Worm (Caenorhabditis elegans) whole organism, late embryonic: ENCODE results near the gene htas-1.

Experiments used
- K09A11.1 ChIP-seq: sonication (generic microtip); optimal IDR thresholded peaks from 2 replicates; lab custom pipeline; 2017; ENCODE audit warnings: antibody characterized with exemption, mild to moderate bottlenecking, missing genetic modification characterization, missing compliant biosample characterization; ENCODE audit not compliant: insufficient read depth
- ceh-14 ChIP-seq: sonication (generic microtip); optimal IDR thresholded peaks from 2 replicates; lab custom pipeline; 2016; ENCODE audit warnings: missing genotype, missing genetic modification characterization, missing compliant biosample characterization
- ceh-19 ChIP-seq: fragments of 200-800 bp; sonication (Bioruptor generic); optimal IDR thresholded peaks from 2 replicates; lab custom pipeline; 2018; ENCODE audit warnings: mild to moderate bottlenecking, missing genetic modification characterization, missing compliant biosample characterization
- ceh-2 ChIP-seq: sonication (generic microtip); optimal IDR thresholded peaks from 2 replicates; lab custom pipeline; 2016; ENCODE audit warnings: missing genotype, missing genetic modification characterization, missing compliant biosample characterization
- ceh-30 ChIP-seq: fragments of 150-350 bp; optimal IDR thresholded peaks from 2 replicates; lab custom pipeline; 2014; ENCODE audit warnings: missing biosample characterization, missing genetic modification characterization
- ceh-34 ChIP-seq: sonication (generic microtip); optimal IDR thresholded peaks from 2 replicates; lab custom pipeline; 2016; ENCODE audit warnings: mild to moderate bottlenecking, missing genetic modification characterization, missing compliant biosample characterization
- ceh-6 ChIP-seq: fragments of 200-800 bp; sonication (Bioruptor generic); optimal IDR thresholded peaks from 2 replicates; lab custom pipeline; 2018; ENCODE audit warnings: mild to moderate bottlenecking, missing genetic modification characterization, missing compliant biosample characterization
- ceh-9 ChIP-seq: sonication (generic microtip); optimal IDR thresholded peaks from 2 replicates; lab custom pipeline; 2016; ENCODE audit warnings: mild to moderate bottlenecking, missing genetic modification characterization, inconsistent platforms, missing compliant biosample characterization
- dmd-4 ChIP-seq: sonication (generic microtip); optimal IDR thresholded peaks from 2 replicates; lab custom pipeline; 2016; ENCODE audit warnings: borderline replicate concordance, missing genetic modification characterization, missing compliant biosample characterization
- elt-2 ChIP-seq: sonication (generic microtip); optimal IDR thresholded peaks from 2 replicates; lab custom pipeline; 2016; ENCODE audit warnings: missing genetic modification reagents, missing genetic modification characterization, missing compliant biosample characterization
- elt-4 ChIP-seq: sonication (generic microtip); optimal IDR thresholded peaks from 2 replicates; lab custom pipeline; 2016; ENCODE audit warnings: missing genetic modification characterization, missing compliant biosample characterization
- eyg-1 ChIP-seq: sonication (generic microtip); optimal IDR thresholded peaks from 2 replicates; lab custom pipeline; 2016; ENCODE audit warnings: missing genotype, missing genetic modification characterization, missing compliant biosample characterization
- fax-1 ChIP-seq: sonication (generic microtip); optimal IDR thresholded peaks from 2 replicates; lab custom pipeline; 2016; ENCODE audit warnings: missing genotype, missing genetic modification characterization, missing compliant biosample characterization
- fkh-10 ChIP-seq: fragments of 150-350 bp; optimal IDR thresholded peaks from 2 replicates; lab custom pipeline; 2014; ENCODE audit warnings: missing biosample characterization, missing genetic modification reagents, missing genetic modification characterization
- fkh-6 ChIP-seq: sonication (generic microtip); optimal IDR thresholded peaks from 2 replicates; lab custom pipeline; 2016; ENCODE audit warnings: missing genetic modification characterization, missing compliant biosample characterization
- hlh-13 ChIP-seq: fragments of 200-800 bp; sonication (Bioruptor generic); optimal IDR thresholded peaks from 2 replicates; lab custom pipeline; 2018; ENCODE audit warnings: mild to moderate bottlenecking, missing genetic modification characterization, missing compliant biosample characterization
- hlh-15 ChIP-seq: sonication (generic microtip); optimal IDR thresholded peaks from 2 replicates; lab custom pipeline; 2016; ENCODE audit warnings: missing genetic modification characterization, missing compliant biosample characterization
- hlh-30 ChIP-seq: sonication (generic microtip); optimal IDR thresholded peaks from 2 replicates; lab custom pipeline; 2017; ENCODE audit warnings: antibody characterized with exemption, missing genetic modification characterization, missing compliant biosample characterization; ENCODE audit not compliant: insufficient read depth
- hlh-8 ChIP-seq: sonication (generic microtip); optimal IDR thresholded peaks from 2 replicates; lab custom pipeline; 2016; ENCODE audit warnings: missing genotype, missing genetic modification characterization, missing compliant biosample characterization
- lin-11 ChIP-seq: fragments of 200-800 bp; sonication (Bioruptor generic); optimal IDR thresholded peaks from 2 replicates; lab custom pipeline; 2018; ENCODE audit warnings: mild to moderate bottlenecking, missing genetic modification characterization, missing compliant biosample characterization
- nfya-1 ChIP-seq: sonication (generic microtip); optimal IDR thresholded peaks from 2 replicates; lab custom pipeline; 2017; ENCODE audit warnings: missing genetic modification characterization, mild to moderate bottlenecking, missing compliant biosample characterization, antibody characterized with exemption, moderate library complexity
- pax-1 ChIP-seq: fragments of 150-350 bp; optimal IDR thresholded peaks from 2 replicates; lab custom pipeline; 2014; ENCODE audit warnings: missing biosample characterization, missing genetic modification characterization
- pqm-1 ChIP-seq: sonication (generic microtip); optimal IDR thresholded peaks from 2 replicates; lab custom pipeline; 2016; ENCODE audit warnings: missing genetic modification characterization, missing compliant biosample characterization
- sox-2 ChIP-seq: fragments of 200-800 bp; sonication (Bioruptor generic); IDR thresholded peaks from 2 replicates; pipeline ENCODE4 v1.3.6; 2022; ENCODE audit warnings: missing genetic modification reagents, missing genetic modification characterization, missing compliant biosample characterization
- tbx-2 ChIP-seq: sonication (generic microtip); optimal IDR thresholded peaks from 2 replicates; lab custom pipeline; 2016; ENCODE audit warnings: missing genetic modification characterization, missing compliant biosample characterization
- tbx-7 ChIP-seq: sonication (generic microtip); optimal IDR thresholded peaks from 2 replicates; lab custom pipeline; 2016; ENCODE audit warnings: missing genotype, missing genetic modification characterization, missing compliant biosample characterization
- ttx-3 ChIP-seq: sonication (generic microtip); optimal IDR thresholded peaks from 2 replicates; lab custom pipeline; 2016; ENCODE audit warnings: missing genetic modification reagents, missing genetic modification characterization, missing compliant biosample characterization
- unc-42 ChIP-seq: sonication (generic microtip); optimal IDR thresholded peaks from 2 replicates; lab custom pipeline; 2016; ENCODE audit warnings: missing genotype, missing genetic modification characterization, missing compliant biosample characterization
- unc-55 ChIP-seq: sonication (generic microtip); optimal IDR thresholded peaks from 2 replicates; lab custom pipeline; 2017; ENCODE audit warnings: missing biosample characterization, missing genetic modification reagents, missing genetic modification characterization
- unc-86 ChIP-seq: sonication (generic microtip); optimal IDR thresholded peaks from 2 replicates; lab custom pipeline; 2016; ENCODE audit warnings: missing genetic modification characterization, missing compliant biosample characterization

The htas-1 gene

DNA sequence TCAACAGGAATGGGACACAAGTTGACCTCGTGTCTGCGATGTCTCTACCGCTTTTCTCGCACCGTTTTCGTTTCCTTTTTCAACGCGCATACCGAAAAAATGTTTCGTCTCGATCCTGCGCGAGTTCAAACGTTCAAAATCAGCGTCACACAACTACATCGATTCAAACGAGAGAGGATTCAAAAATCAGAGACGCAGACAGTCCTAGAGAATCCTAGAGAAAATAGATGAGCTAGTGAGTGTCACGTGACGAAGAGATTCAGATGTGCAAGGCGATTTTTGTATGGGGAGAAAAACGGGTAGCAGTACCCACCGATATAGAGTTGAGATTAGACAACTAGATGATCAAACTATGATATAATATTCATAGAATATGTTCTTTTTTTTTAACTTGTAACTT, 13.4 kb downstream of the htas-1 start:
- no peak for TF ChIP-seq fkh-10 (GFP tag; lab: Kevin White, UChicago)
- peak; percentile 72 for TF ChIP-seq hlh-30 (tag; lab: Kevin White, UChicago)
- TF ChIP-seq lin-11 (tag; lab: Kevin White, UChicago) = no peak

DNA sequence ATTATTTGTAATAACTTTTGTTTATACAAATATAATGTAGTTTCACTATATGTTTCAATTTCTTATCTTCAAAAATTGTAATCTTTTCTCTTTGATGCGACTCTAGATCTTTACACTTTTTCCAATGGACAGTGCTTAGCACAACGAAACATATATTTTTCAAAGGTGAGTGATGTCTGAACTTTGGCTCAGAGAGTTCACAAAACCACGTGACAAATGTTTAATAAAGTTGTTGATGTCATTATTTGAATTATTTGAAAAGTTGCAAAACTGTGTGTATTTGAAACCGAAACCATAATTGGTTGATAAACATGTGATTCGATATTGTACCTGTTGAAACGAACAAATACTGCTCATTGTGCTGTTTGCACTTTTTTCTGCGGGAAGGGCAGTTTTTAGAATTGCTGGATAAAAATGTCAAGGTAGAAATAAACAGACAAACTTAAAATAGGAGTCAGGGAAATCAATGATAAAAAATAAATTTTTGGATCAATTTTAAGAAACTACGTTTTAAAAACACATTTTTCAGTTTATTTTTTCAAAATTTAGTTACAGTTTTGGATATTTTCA, 15.1 kb downstream of the htas-1 start:
- TF ChIP-seq hlh-30 (tag; lab: Kevin White, UChicago) (peak; percentile 7), hlh-13 (GFP tag; lab: Kevin White, UChicago) (no peak)
- TF ChIP-seq, all 69 proteins: peak for 1

DNA sequence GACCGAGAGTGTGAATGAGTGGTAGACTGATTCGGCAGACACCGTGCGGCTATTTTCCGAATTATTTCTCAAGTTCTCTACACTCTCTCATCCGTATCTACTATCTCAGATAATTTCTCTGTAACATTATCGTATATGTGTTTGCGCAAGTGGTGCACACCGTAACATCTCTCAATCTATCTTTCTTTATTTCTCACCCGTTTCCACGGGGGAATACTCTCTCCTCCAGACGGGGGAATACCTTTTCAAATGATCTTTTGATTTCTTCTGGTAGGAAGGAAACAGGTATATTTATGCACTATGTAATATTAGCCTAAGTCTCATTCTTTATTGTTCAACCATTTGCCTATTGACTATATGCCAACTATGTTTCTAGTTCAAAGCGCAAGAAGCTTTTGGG, 16.2 kb downstream of the htas-1 start:
- no peak for TF ChIP-seq ceh-19
- peak; percentile 38 for TF ChIP-seq ceh-34 (tag; lab: Kevin White, UChicago)
- peak; percentile 45 for TF ChIP-seq tbx-2
- TF ChIP-seq ceh-30 (tag; lab: Kevin White, UChicago) = peak; percentile 8
- TF ChIP-seq elt-2 (tag; lab: Kevin White, UChicago) = peak; percentile 19
- TF ChIP-seq nfya-1 (tag; lab: Kevin White, UChicago) = peak; percentile 25
- TF ChIP-seq, all 69 proteins: peak for 5

DNA sequence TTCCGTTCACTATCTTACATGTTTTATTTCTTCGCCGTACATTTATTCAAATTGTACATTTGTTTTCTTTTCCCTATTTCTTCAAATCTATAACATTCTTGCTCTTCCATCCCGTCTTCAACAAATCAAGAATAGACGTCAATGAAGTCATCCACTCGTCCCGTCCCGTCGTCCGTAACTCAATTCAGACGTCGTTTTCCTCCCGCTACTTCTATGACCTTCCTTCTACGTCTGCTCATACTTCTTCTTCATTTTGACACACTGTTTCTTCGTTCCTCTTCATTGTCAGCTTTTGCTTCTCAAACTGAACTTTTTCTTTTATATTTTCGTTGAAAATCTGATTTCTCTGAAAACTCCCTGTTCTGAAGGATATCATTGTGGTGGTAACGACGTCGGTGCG, 23.3 kb downstream of the htas-1 start:
- TF ChIP-seq dmd-4 (tag; lab: Kevin White, UChicago) = no peak
- TF ChIP-seq unc-42 (tag; lab: Kevin White, UChicago) = peak; percentile 82

DNA sequence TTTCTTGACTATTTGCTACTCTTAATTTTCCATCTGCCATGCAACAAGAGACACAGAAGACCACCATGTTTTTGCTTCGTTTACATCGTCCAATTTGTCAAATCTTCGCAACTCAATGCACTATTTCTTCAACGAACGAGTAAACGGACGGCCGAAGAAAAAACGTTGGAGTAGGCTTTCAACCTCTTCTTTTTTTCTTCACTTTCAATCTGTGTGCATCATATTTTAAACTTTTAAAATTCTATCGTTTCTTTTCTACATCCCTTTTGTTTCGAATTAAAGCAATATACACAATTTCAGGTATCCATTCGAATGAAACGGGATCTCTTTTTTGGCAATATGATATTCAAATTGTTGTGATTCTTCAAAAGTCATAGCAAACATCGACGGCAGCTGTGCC, 25.6 kb downstream of the htas-1 start, which contains the start of gene acc-1:
Gene acc-1, plus strand, starts transcription at position 301 of the 400 bp plus-strand sequence.
- no peak for TF ChIP-seq ttx-3 (tag; lab: Kevin White, UChicago)
- TF ChIP-seq tbx-7 (tag; lab: Kevin White, UChicago) = no peak
- TF ChIP-seq elt-4 (tag; lab: Kevin White, UChicago) = no peak
- no peak for TF ChIP-seq hlh-8
- no peak for TF ChIP-seq hlh-15 (tag; lab: Kevin White, UChicago)
- no peak for TF ChIP-seq tbx-2
- no peak for TF ChIP-seq ceh-9 (tag; lab: Kevin White, UChicago)
- no peak for TF ChIP-seq eyg-1 (tag; lab: Kevin White, UChicago)
- no peak for TF ChIP-seq ceh-30 (tag; lab: Kevin White, UChicago)
- no peak for TF ChIP-seq ceh-6 (GFP tag; lab: Kevin White, UChicago)
- no peak for TF ChIP-seq fkh-10 (GFP tag; lab: Kevin White, UChicago)

DNA sequence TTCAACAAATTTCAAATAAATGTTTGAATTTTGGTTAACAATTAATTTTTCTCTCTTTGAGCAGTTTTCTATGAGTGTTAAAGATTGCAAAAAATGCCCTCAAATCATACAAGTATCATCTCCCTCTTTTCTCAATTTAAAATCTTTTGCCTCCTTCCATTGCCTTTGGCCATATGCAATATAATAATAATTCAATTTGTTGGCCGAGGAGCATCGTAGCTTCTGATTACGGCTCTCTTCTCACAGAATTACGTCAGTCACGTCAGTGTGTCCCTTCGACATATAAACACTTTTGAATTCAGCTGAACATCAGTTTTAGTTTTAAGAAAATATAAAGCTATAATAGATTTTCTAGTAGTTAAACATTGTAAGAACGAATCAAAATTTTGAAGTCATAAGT, 27.8 kb downstream of the htas-1 start:
- TF ChIP-seq fkh-6 (tag; lab: Kevin White, UChicago) = no peak
- TF ChIP-seq dmd-4 (tag; lab: Kevin White, UChicago) = no peak
- peak; percentile 85 for TF ChIP-seq unc-42 (tag; lab: Kevin White, UChicago)

DNA sequence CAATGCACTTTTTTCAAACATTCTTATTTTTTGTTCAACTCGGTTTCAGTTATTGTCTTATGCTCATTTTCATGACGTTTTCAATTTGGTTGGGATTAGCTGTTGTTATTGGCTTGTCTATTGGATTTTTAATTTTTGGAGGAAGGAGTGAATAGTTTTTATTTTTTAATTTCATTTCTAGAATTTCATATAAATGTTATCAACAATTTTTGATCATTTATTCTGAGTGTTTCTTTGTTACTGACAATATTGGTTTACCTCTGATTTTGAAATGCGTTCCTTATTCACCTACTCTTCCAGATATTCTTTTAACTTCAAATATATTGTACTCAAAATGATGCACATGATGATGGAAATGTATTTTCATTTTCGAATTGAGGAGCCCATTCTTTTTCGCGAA, 29.3 kb downstream of the htas-1 start, which contains the start of gene F58G6.7:
Gene F58G6.7, plus strand, starts transcription at position 301 of the 400 bp plus-strand sequence.
- TF ChIP-seq ceh-30 (tag; lab: Kevin White, UChicago) (no peak), unc-86 (tag; lab: Kevin White, UChicago) (no peak), pax-1 (tag; lab: Kevin White, UChicago) (no peak), fkh-6 (tag; lab: Kevin White, UChicago) (no peak), K09A11.1 (no peak)

DNA sequence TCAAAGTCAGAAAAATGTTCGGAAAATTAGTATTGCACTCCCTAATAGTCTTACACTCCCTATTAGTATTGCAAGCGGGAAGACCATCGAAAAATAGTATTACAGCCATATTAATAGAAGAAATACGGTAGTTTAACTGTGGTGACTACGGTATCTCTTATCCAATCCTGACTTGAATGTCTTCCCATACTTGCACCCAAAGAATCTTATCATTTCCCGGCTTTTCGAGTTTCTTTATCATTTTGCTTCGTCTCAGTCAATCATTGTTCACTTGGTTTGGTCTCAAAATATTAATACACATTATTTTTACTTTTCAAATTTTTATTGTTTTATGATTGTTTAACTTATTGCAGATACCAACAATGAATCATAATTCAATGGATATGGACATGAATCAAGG, 30.1 kb downstream of the htas-1 start, which contains the start of gene F58G6.3:
Gene F58G6.3, plus strand, starts transcription at position 352 of the 400 bp plus-strand sequence.
- TF ChIP-seq fax-1 (tag; lab: Kevin White, UChicago) (no peak), ceh-2 (tag; lab: Kevin White, UChicago) (no peak), nfya-1 (tag; lab: Kevin White, UChicago) (no peak), pqm-1 (tag; lab: Kevin White, UChicago) (no peak), unc-55 (GFP tag; lab: Kevin White, UChicago) (no peak), sox-2 (no peak), ceh-14 (tag; lab: Kevin White, UChicago) (no peak), ttx-3 (tag; lab: Kevin White, UChicago) (no peak)
